Worm (Caenorhabditis elegans) whole organism, L2 larva: ENCODE data around the gene Y66D12A.13.

Experiments used
- C34F6.9 ChIP-seq: fragments of 150-350 bp; optimal IDR thresholded peaks from 2 replicates; lab custom pipeline; 2014; ENCODE audit warnings: missing biosample characterization, missing genetic modification characterization
- F13H6.1 ChIP-seq: sonication (generic microtip); optimal IDR thresholded peaks from 2 replicates; lab custom pipeline; 2016; ENCODE audit warnings: missing genetic modification characterization, missing compliant biosample characterization
- R02D3.7 ChIP-seq: fragments of 150-350 bp; optimal IDR thresholded peaks from 2 replicates; lab custom pipeline; 2014; ENCODE audit warnings: missing biosample characterization, missing genetic modification characterization
- ZK546.5 ChIP-seq: sonication (generic microtip); optimal IDR thresholded peaks from 2 replicates; lab custom pipeline; 2017; ENCODE audit warnings: missing biosample characterization, missing genetic modification characterization
- alr-1 ChIP-seq: fragments of 150-350 bp; optimal IDR thresholded peaks from 2 replicates; lab custom pipeline; 2014; ENCODE audit warnings: missing biosample characterization, missing genetic modification characterization
- aly-2 ChIP-seq: fragments of 150-350 bp; optimal IDR thresholded peaks from 2 replicates; lab custom pipeline; 2014; ENCODE audit warnings: missing biosample characterization, missing genetic modification characterization
- ama-1 ChIP-seq: fragments of 150-350 bp; optimal IDR thresholded peaks from 2 replicates; lab custom pipeline; 2018; ENCODE audit warnings: inconsistent platforms
- blmp-1 ChIP-seq: sonication (generic microtip); optimal IDR thresholded peaks from 2 replicates; lab custom pipeline; 2017; ENCODE audit warnings: missing genetic modification characterization, mild to moderate bottlenecking, missing compliant biosample characterization, antibody characterized with exemption, moderate library complexity; ENCODE audit not compliant: insufficient read depth
- ceh-16 ChIP-seq: fragments of 150-350 bp; optimal IDR thresholded peaks from 2 replicates; lab custom pipeline; 2014; ENCODE audit warnings: missing biosample characterization, missing genetic modification characterization
- crh-2 ChIP-seq: sonication (generic microtip); optimal IDR thresholded peaks from 2 replicates; lab custom pipeline; 2017; ENCODE audit warnings: missing biosample characterization, missing genetic modification characterization
- elt-1 ChIP-seq: fragments of 150-350 bp; optimal IDR thresholded peaks from 2 replicates; lab custom pipeline; 2014; ENCODE audit warnings: missing biosample characterization, missing genetic modification characterization
- gmeb-1 ChIP-seq: fragments of 150-350 bp; optimal IDR thresholded peaks from 2 replicates; lab custom pipeline; 2014; ENCODE audit warnings: missing biosample characterization, missing genetic modification characterization
- lin-11 ChIP-seq: fragments of 150-350 bp; sonication (generic microtip); optimal IDR thresholded peaks from 2 replicates; lab custom pipeline; 2014; ENCODE audit warnings: missing biosample characterization, missing genetic modification characterization, inconsistent platforms, mixed read lengths
- lin-13 ChIP-seq: fragments of 150-350 bp; optimal IDR thresholded peaks from 2 replicates; lab custom pipeline; 2014; ENCODE audit warnings: missing biosample characterization, missing genetic modification reagents, missing genetic modification characterization
- lin-39 ChIP-seq: fragments of 150-350 bp; optimal IDR thresholded peaks from 2 replicates; lab custom pipeline; 2014; ENCODE audit warnings: missing biosample characterization, missing genetic modification reagents, missing genetic modification characterization
- lsy-2 ChIP-seq, 2 experiments: fragments of 150-350 bp in 1 of 2; sonication (generic microtip) in 1 of 2; optimal IDR thresholded peaks; 2 replicates each; lab custom pipeline; 2014 to 2017; ENCODE audit warnings: missing biosample characterization in 2 of 2, missing genetic modification characterization in 2 of 2
- mab-5 ChIP-seq: fragments of 150-350 bp; optimal IDR thresholded peaks from 2 replicates; lab custom pipeline; 2014; ENCODE audit warnings: missing biosample characterization, missing genetic modification characterization
- mbf-1 ChIP-seq: sonication (generic microtip); optimal IDR thresholded peaks from 2 replicates; lab custom pipeline; 2017; ENCODE audit warnings: missing biosample characterization, missing genetic modification characterization
- mdl-1 ChIP-seq, 2 experiments: fragments of 150-350 bp in 1 of 2; sonication (generic microtip) in 1 of 2; optimal IDR thresholded peaks; 2 replicates each; lab custom pipeline; 2017; ENCODE audit warnings: missing biosample characterization in 2 of 2, missing genetic modification characterization in 2 of 2
- nhr-10 ChIP-seq: sonication (generic microtip); optimal IDR thresholded peaks from 2 replicates; lab custom pipeline; 2017; ENCODE audit warnings: missing biosample characterization, missing genetic modification characterization
- nhr-12 ChIP-seq: fragments of 150-350 bp; optimal IDR thresholded peaks from 2 replicates; lab custom pipeline; 2014; ENCODE audit warnings: missing biosample characterization, missing genetic modification characterization
- nhr-129 ChIP-seq: fragments of 150-350 bp; optimal IDR thresholded peaks from 2 replicates; lab custom pipeline; 2014; ENCODE audit warnings: missing biosample characterization, missing genetic modification characterization
- nhr-21 ChIP-seq: fragments of 150-350 bp; optimal IDR thresholded peaks from 2 replicates; lab custom pipeline; 2014; ENCODE audit warnings: missing biosample characterization, missing genetic modification characterization
- nhr-25 ChIP-seq: fragments of 150-350 bp; sonication (generic microtip); optimal IDR thresholded peaks from 3 replicates; lab custom pipeline; 2014; ENCODE audit warnings: missing biosample characterization, missing genetic modification characterization
- peb-1 ChIP-seq: fragments of 150-350 bp; optimal IDR thresholded peaks from 2 replicates; lab custom pipeline; 2014; ENCODE audit warnings: missing biosample characterization, missing genetic modification characterization
- sma-3 ChIP-seq: sonication (generic microtip); optimal IDR thresholded peaks from 2 replicates; lab custom pipeline; 2016; ENCODE audit warnings: missing genetic modification reagents, missing genetic modification characterization, missing compliant biosample characterization
- snpc-4 ChIP-seq: fragments of 150-350 bp; optimal IDR thresholded peaks from 2 replicates; lab custom pipeline; 2014; ENCODE audit warnings: missing biosample characterization, missing genetic modification characterization
- unc-39 ChIP-seq: fragments of 150-350 bp; optimal IDR thresholded peaks from 2 replicates; lab custom pipeline; 2014; ENCODE audit warnings: missing biosample characterization, missing genetic modification characterization
- unc-55 ChIP-seq: fragments of 150-350 bp; sonication (generic microtip); optimal IDR thresholded peaks from 3 replicates; lab custom pipeline; 2014; ENCODE audit warnings: missing biosample characterization, missing genetic modification reagents, missing genetic modification characterization
- zag-1 ChIP-seq: fragments of 150-350 bp; optimal IDR thresholded peaks from 2 replicates; lab custom pipeline; 2014; ENCODE audit warnings: missing biosample characterization, missing genetic modification characterization
- ztf-1 ChIP-seq: fragments of 200-800 bp; sonication (Bioruptor generic); conservative IDR thresholded peaks from 2 replicates; pipeline ENCODE4 v1.3.6; 2022; ENCODE audit warnings: missing genetic modification characterization, missing compliant biosample characterization
- ztf-11 ChIP-seq: sonication (generic microtip); optimal IDR thresholded peaks from 2 replicates; lab custom pipeline; 2017; ENCODE audit warnings: missing biosample characterization, missing genetic modification characterization
- ztf-4 ChIP-seq: fragments of 150-350 bp; optimal IDR thresholded peaks from 2 replicates; lab custom pipeline; 2014; ENCODE audit warnings: missing biosample characterization, missing genetic modification characterization

Gene Y66D12A.13

ce11 chrIII:11567837-11568236 is 19.7 kb downstream of the Y66D12A.13 start, which contains the start of gene psme-3:
TSS of gene psme-3 (plus strand) at chrIII:11568137.
- TF ChIP-seq gmeb-1 (tag; lab: Kevin White, UChicago), result no peak
- no peak for TF ChIP-seq ztf-1 (GFP tag; lab: Robert Waterston, UW)
- no peak for TF ChIP-seq mbf-1 (tag; lab: Kevin White, UChicago)
- no peak for TF ChIP-seq C34F6.9 (tag; lab: Kevin White, UChicago)
- no peak for TF ChIP-seq nhr-10
- no peak for TF ChIP-seq unc-39 (tag; lab: Kevin White, UChicago)
- TF ChIP-seq ztf-11 (tag; lab: Kevin White, UChicago), result no peak
- TF ChIP-seq R02D3.7 (tag; lab: Kevin White, UChicago), result no peak
- no peak for TF ChIP-seq zag-1 (tag; lab: Kevin White, UChicago)
- no peak for TF ChIP-seq elt-1 (tag; lab: Kevin White, UChicago)
- TF ChIP-seq ama-1 (lab: Kevin White, UChicago), result no peak
- no peak for TF ChIP-seq unc-55
- no peak for TF ChIP-seq sma-3
- TF ChIP-seq ztf-4 (tag; lab: Kevin White, UChicago), result no peak
- TF ChIP-seq nhr-21 (tag; lab: Kevin White, UChicago), result no peak
- no peak for TF ChIP-seq lin-39
- TF ChIP-seq mab-5 (tag; lab: Kevin White, UChicago), result no peak
- TF ChIP-seq alr-1 (tag; lab: Kevin White, UChicago), result no peak
- no peak for TF ChIP-seq F13H6.1 (tag; lab: Kevin White, UChicago)
- TF ChIP-seq ZK546.5 (tag; lab: Kevin White, UChicago), result no peak

ce11 chrIII:11573921-11574320 is 25.8 kb downstream of the Y66D12A.13 start, which contains the start of gene Y66D12A.8:
TSS of gene Y66D12A.8 (plus strand) at chrIII:11574221.
- no peak for TF ChIP-seq nhr-129 (tag; lab: Kevin White, UChicago)
- TF ChIP-seq lin-39, result no peak
- no peak for TF ChIP-seq nhr-12
- TF ChIP-seq sma-3, result no peak
- no peak for TF ChIP-seq R02D3.7 (tag; lab: Kevin White, UChicago)
- no peak for TF ChIP-seq unc-39 (tag; lab: Kevin White, UChicago)
- no peak for TF ChIP-seq mdl-1 (tag; optimal IDR thresholded peaks at IDR 0.05; lab: Kevin White, UChicago)
- no peak for TF ChIP-seq lin-13
- no peak for TF ChIP-seq aly-2 (tag; lab: Kevin White, UChicago)
- TF ChIP-seq mab-5 (tag; lab: Kevin White, UChicago), result no peak
- TF ChIP-seq nhr-25, result no peak

- no peak for TF ChIP-seq nhr-129 (tag; lab: Kevin White, UChicago)
- TF ChIP-seq mbf-1 (tag; lab: Kevin White, UChicago), result no peak
- TF ChIP-seq zag-1 (tag; lab: Kevin White, UChicago), result no peak
- TF ChIP-seq ztf-11 (tag; lab: Kevin White, UChicago), result no peak
- no peak for TF ChIP-seq ama-1 (lab: Kevin White, UChicago)
- no peak for TF ChIP-seq unc-55
- TF ChIP-seq R02D3.7 (tag; lab: Kevin White, UChicago), result no peak
- no peak for TF ChIP-seq ceh-16 (tag; lab: Kevin White, UChicago)
- no peak for TF ChIP-seq peb-1 (tag; lab: Kevin White, UChicago)
- TF ChIP-seq snpc-4, result no peak
- TF ChIP-seq alr-1 (tag; lab: Kevin White, UChicago), result no peak
- TF ChIP-seq unc-39 (tag; lab: Kevin White, UChicago), result no peak
Measured at ce11 chrIII:11579380-11579779, 31.2 kb downstream of the Y66D12A.13 start.

ce11 chrIII:11580428-11580885 is 32.3 kb downstream of the Y66D12A.13 start, which contains the start of gene Y66D12A.7:
TSS of gene Y66D12A.7 (minus strand) at chrIII:11580478.
- peak in 1 of 2 experiments; percentile 54 for TF ChIP-seq lsy-2 (tag; optimal IDR thresholded peaks at IDR 0.05; lab: Kevin White, UChicago)
- TF ChIP-seq blmp-1 (tag; lab: Kevin White, UChicago), result no peak
- TF ChIP-seq lin-13, result peak; percentile 30
- peak; percentile 5 for TF ChIP-seq crh-2 (tag; lab: Kevin White, UChicago)
- peak; percentile 61 for TF ChIP-seq unc-55
- TF ChIP-seq gmeb-1 (tag; lab: Kevin White, UChicago), result peak; percentile 88
- no peak for TF ChIP-seq lin-11

- TF ChIP-seq nhr-10, result no peak
Measured at ce11 chrIII:11581372-11581771, 33.2 kb downstream of the Y66D12A.13 start, which contains the start of the genes Y66D12A.6 and ceh-92. TSS of gene Y66D12A.6 (minus strand) at chrIII:11581402. TSS of gene ceh-92 (plus strand) at chrIII:11581600.
